Worm (Caenorhabditis elegans) whole organism, L3 larva: ENCODE measurements around the gene alg-1.

Source experiments
- R02D3.7 ChIP-seq: fragments of 150-350 bp; optimal IDR thresholded peaks from 2 replicates; lab custom pipeline; 2014; ENCODE audit warnings: missing biosample characterization, missing genetic modification characterization
- ZK546.5 ChIP-seq: sonication (generic microtip); optimal IDR thresholded peaks from 2 replicates; lab custom pipeline; 2017; ENCODE audit warnings: missing biosample characterization, missing genetic modification characterization
- ceh-28 ChIP-seq: fragments of 150-350 bp; optimal IDR thresholded peaks from 2 replicates; lab custom pipeline; 2014; ENCODE audit warnings: missing biosample characterization, missing genetic modification reagents, missing genetic modification characterization
- ceh-82 ChIP-seq: fragments of 150-350 bp; optimal IDR thresholded peaks from 2 replicates; lab custom pipeline; 2014; ENCODE audit warnings: missing biosample characterization, missing genetic modification characterization
- ceh-9 ChIP-seq: sonication (generic microtip); optimal IDR thresholded peaks from 2 replicates; lab custom pipeline; 2018; ENCODE audit warnings: missing biosample characterization, missing genetic modification characterization
- daf-12 ChIP-seq: fragments of 150-350 bp; optimal IDR thresholded peaks from 2 replicates; lab custom pipeline; 2014; ENCODE audit warnings: missing biosample characterization, missing genetic modification reagents, missing genetic modification characterization
- egl-27 ChIP-seq: sonication (generic microtip); optimal IDR thresholded peaks from 4 replicates; lab custom pipeline; 2017; ENCODE audit warnings: missing biosample characterization, missing genetic modification reagents, missing genetic modification characterization
- elt-2 ChIP-seq: sonication (generic microtip); optimal IDR thresholded peaks from 2 replicates; lab custom pipeline; 2016; ENCODE audit warnings: missing genetic modification reagents, mild to moderate bottlenecking, missing genetic modification characterization, missing compliant biosample characterization
- elt-3 ChIP-seq, 3 experiments: fragments of 150-350 bp in 1 of 3; sonication (generic microtip) in 2 of 3; optimal IDR thresholded peaks; 2 replicates in 2 of 3; 4 replicates in 1 of 3; lab custom pipeline; 2014 to 2017; ENCODE audit warnings: missing biosample characterization in 3 of 3, missing genetic modification characterization in 3 of 3
- eor-1 ChIP-seq, 2 experiments: fragments of 150-350 bp; optimal IDR thresholded peaks; 2 replicates each; lab custom pipeline; 2014 to 2018; ENCODE audit warnings: missing biosample characterization in 2 of 2, missing genetic modification characterization in 2 of 2
- hmg-11 ChIP-seq: sonication (generic microtip); optimal IDR thresholded peaks from 2 replicates; lab custom pipeline; 2016; ENCODE audit warnings: missing genetic modification characterization, missing compliant biosample characterization
- jun-1 ChIP-seq: fragments of 150-350 bp; optimal IDR thresholded peaks from 2 replicates; lab custom pipeline; 2014; ENCODE audit warnings: missing biosample characterization, missing genetic modification reagents, missing genetic modification characterization
- mdl-1 ChIP-seq: fragments of 150-350 bp; optimal IDR thresholded peaks from 2 replicates; lab custom pipeline; 2014; ENCODE audit warnings: missing biosample characterization, missing genetic modification characterization
- nfya-1 ChIP-seq: sonication (generic microtip); optimal IDR thresholded peaks from 2 replicates; lab custom pipeline; 2017; ENCODE audit warnings: missing genetic modification characterization, mild to moderate bottlenecking, missing compliant biosample characterization, antibody characterized with exemption, moderate library complexity; ENCODE audit not compliant: insufficient read depth
- nhr-11 ChIP-seq: fragments of 150-350 bp; optimal IDR thresholded peaks from 2 replicates; lab custom pipeline; 2014; ENCODE audit warnings: missing biosample characterization, missing genetic modification characterization
- nhr-12 ChIP-seq: fragments of 150-350 bp; optimal IDR thresholded peaks from 2 replicates; lab custom pipeline; 2014; ENCODE audit warnings: missing biosample characterization, missing genetic modification characterization
- nhr-23 ChIP-seq: fragments of 150-350 bp; optimal IDR thresholded peaks from 2 replicates; lab custom pipeline; 2014; ENCODE audit warnings: missing biosample characterization, missing genetic modification reagents, missing genetic modification characterization
- nhr-237 ChIP-seq: fragments of 150-350 bp; optimal IDR thresholded peaks from 2 replicates; lab custom pipeline; 2014; ENCODE audit warnings: missing biosample characterization, missing genetic modification characterization
- nhr-43 ChIP-seq: sonication (generic microtip); optimal IDR thresholded peaks from 2 replicates; lab custom pipeline; 2016; ENCODE audit warnings: mild to moderate bottlenecking, missing genetic modification characterization, missing compliant biosample characterization; ENCODE audit not compliant: poor library complexity, severe bottlenecking
- nhr-67 ChIP-seq: fragments of 150-350 bp; optimal IDR thresholded peaks from 2 replicates; lab custom pipeline; 2014; ENCODE audit warnings: missing biosample characterization, missing genetic modification characterization
- pha-4 ChIP-seq: fragments of 150-350 bp; optimal IDR thresholded peaks from 2 replicates; lab custom pipeline; 2014; ENCODE audit warnings: missing biosample characterization, missing genetic modification reagents, missing genetic modification characterization
- pqm-1 ChIP-seq: fragments of 150-350 bp; optimal IDR thresholded peaks from 2 replicates; lab custom pipeline; 2017; ENCODE audit warnings: missing biosample characterization, missing genetic modification characterization, inconsistent platforms
- skn-1 ChIP-seq: fragments of 150-350 bp; optimal IDR thresholded peaks from 2 replicates; lab custom pipeline; 2014; ENCODE audit warnings: missing biosample characterization, missing genetic modification characterization
- snpc-4 ChIP-seq: fragments of 150-350 bp; optimal IDR thresholded peaks from 2 replicates; lab custom pipeline; 2014; ENCODE audit warnings: missing biosample characterization, missing genetic modification characterization
- unc-62 ChIP-seq: fragments of 150-350 bp; sonication (generic microtip); optimal IDR thresholded peaks from 4 replicates; lab custom pipeline; 2014; ENCODE audit warnings: missing biosample characterization, missing genetic modification reagents, missing genetic modification characterization
- ztf-4 ChIP-seq: fragments of 150-350 bp; optimal IDR thresholded peaks from 2 replicates; lab custom pipeline; 2014; ENCODE audit warnings: missing biosample characterization, missing genetic modification characterization

The alg-1 gene

ce11 chrX:14001494-14001974, 52.6 kb downstream of the alg-1 start, which contains the start of gene cytb-5.1:
Gene cytb-5.1, plus strand, starts transcription at chrX:14001924.
- TF ChIP-seq mdl-1 (tag; lab: Kevin White, UChicago) (no peak), unc-62 (GFP tag; lab: Kevin White, UChicago) (no peak), jun-1 (tag; lab: Kevin White, UChicago) (peak; percentile 24), nhr-67 (tag; lab: Kevin White, UChicago) (no peak), ceh-9 (tag; lab: Kevin White, UChicago) (no peak), hmg-11 (tag; lab: Kevin White, UChicago) (no peak), nhr-11 (tag; lab: Kevin White, UChicago) (no peak), eor-1 (tag; optimal IDR thresholded peaks at IDR 0.05; lab: Kevin White, UChicago) (no peak), nhr-237 (tag; lab: Kevin White, UChicago) (no peak), elt-2 (tag; lab: Kevin White, UChicago) (peak; percentile 78), egl-27 (tag; lab: Kevin White, UChicago) (no peak), skn-1 (no peak), pha-4 (tag; lab: Kevin White, UChicago) (peak; percentile 87), ZK546.5 (tag; lab: Kevin White, UChicago) (no peak), nhr-12 (tag; lab: Kevin White, UChicago) (no peak), elt-3 (tag; optimal IDR thresholded peaks at IDR 0.05; lab: Kevin White, UChicago) (no peak), ceh-28 (tag; lab: Kevin White, UChicago) (no peak), pqm-1 (peak; percentile 71), nhr-23 (tag; lab: Kevin White, UChicago) (peak; percentile 58), nfya-1 (tag; lab: Kevin White, UChicago) (peak; percentile 41), R02D3.7 (tag; lab: Kevin White, UChicago) (no peak)
- TF ChIP-seq, all 47 proteins: peak for 6

DNA sequence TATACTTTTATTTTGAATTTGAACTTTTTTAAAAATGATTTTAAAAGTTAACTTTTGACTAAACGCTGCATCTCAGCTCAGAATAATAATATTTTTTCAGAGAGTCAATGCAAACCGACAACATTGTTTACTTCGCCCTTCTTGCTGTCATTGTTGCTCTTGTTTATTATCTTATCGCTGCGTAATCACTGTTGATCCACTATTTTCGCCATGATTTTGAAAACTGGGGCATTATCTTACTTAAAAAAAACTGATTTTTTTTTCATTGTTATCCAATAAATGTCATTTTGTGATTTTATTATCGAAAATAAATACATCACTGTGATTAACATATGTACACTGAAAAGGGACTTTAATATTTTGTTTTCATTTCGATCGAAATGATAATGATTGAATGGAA, 53.8 kb downstream of the alg-1 start:
- TF ChIP-seq daf-12 (tag; lab: Kevin White, UChicago) (no peak), snpc-4 (tag; lab: Kevin White, UChicago) (no peak), nhr-67 (tag; lab: Kevin White, UChicago) (no peak), ztf-4 (tag; lab: Kevin White, UChicago) (no peak), nhr-23 (tag; lab: Kevin White, UChicago) (no peak), nfya-1 (tag; lab: Kevin White, UChicago) (no peak)

DNA sequence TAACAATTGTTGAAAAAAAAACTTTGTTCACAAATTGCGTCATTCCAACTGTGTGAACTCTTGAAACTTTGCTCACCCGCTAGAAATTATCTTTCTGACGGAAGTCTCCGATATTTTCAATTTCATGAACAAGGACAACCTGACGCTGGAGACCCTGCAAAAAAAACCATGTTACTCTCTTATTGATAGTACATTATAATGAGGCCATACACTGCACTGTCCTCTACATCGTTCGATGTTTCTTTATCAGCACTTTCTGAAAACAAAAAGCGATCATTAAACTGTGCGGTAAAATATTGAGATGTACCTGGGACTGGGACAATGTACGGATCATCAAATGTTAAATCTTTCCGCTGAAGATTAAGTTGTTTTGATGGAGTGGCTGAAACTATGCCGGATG, 54.6 kb downstream of the alg-1 start:
- TF ChIP-seq ceh-82 (tag; lab: Kevin White, UChicago) (no peak), nhr-43 (tag; lab: Kevin White, UChicago) (no peak), nhr-11 (tag; lab: Kevin White, UChicago) (no peak), elt-2 (tag; lab: Kevin White, UChicago) (peak; percentile 48), pqm-1 (peak; percentile 60)
